Worm (Caenorhabditis elegans) whole organism, young adult: ENCODE results near the gene msp-57.
"Not testable (repeated sequence)": the region's sequence is repeated elsewhere in the genome, so short reads cannot be mapped to it uniquely, and the experiment has no call there.

Source experiments
- B0035.1 ChIP-seq: sonication (generic microtip); optimal IDR thresholded peaks from 2 replicates; lab custom pipeline; 2016; ENCODE audit warnings: missing genetic modification characterization, mild to moderate bottlenecking, missing compliant biosample characterization, missing genotype, missing genetic modification reagents
- F10E7.11 ChIP-seq: sonication (generic microtip); optimal IDR thresholded peaks from 2 replicates; lab custom pipeline; 2017; ENCODE audit warnings: mild to moderate bottlenecking, missing genetic modification characterization, moderate library complexity, missing compliant biosample characterization
- F37B4.10 ChIP-seq: fragments of 200-800 bp; sonication (Bioruptor generic); IDR thresholded peaks from 2 replicates; pipeline ENCODE4 v1.3.6; 2022; ENCODE audit warnings: missing genetic modification characterization, missing compliant biosample characterization
- Y67H2A.10 ChIP-seq: fragments of 200-800 bp; sonication (Bioruptor generic); conservative IDR thresholded peaks from 2 replicates; pipeline ENCODE4 v1.3.6; 2022; ENCODE audit warnings: missing genetic modification reagents, missing genetic modification characterization, missing compliant biosample characterization
- ZK185.1 ChIP-seq: sonication (generic microtip); optimal IDR thresholded peaks from 2 replicates; lab custom pipeline; 2016; ENCODE audit warnings: mild to moderate bottlenecking, missing genetic modification characterization, missing compliant biosample characterization; ENCODE audit not compliant: poor library complexity, severe bottlenecking
- ama-1 ChIP-seq, 3 experiments: fragments of 150-350 bp in 1 of 3; sonication (generic microtip) in 2 of 3; optimal IDR thresholded peaks; 2 replicates each; lab custom pipeline; 2014 to 2018; ENCODE audit warnings: missing biosample characterization in 2 of 3, missing genetic modification characterization in 2 of 3, missing genetic modification reagents in 2 of 3
- aptf-2 ChIP-seq: fragments of 200-800 bp; sonication (Bioruptor generic); conservative IDR thresholded peaks from 2 replicates; pipeline ENCODE4 v1.3.6; 2022; ENCODE audit warnings: missing genetic modification reagents, missing genetic modification characterization, missing compliant biosample characterization
- attf-6 ChIP-seq: fragments of 200-800 bp; sonication (Bioruptor generic); IDR thresholded peaks from 2 replicates; pipeline ENCODE4 v1.3.6; 2022; ENCODE audit warnings: missing genetic modification reagents, missing genetic modification characterization, missing compliant biosample characterization
- ceh-27 ChIP-seq: fragments of 200-800 bp; sonication (Bioruptor generic); optimal IDR thresholded peaks from 2 replicates; lab custom pipeline; 2018; ENCODE audit warnings: mild to moderate bottlenecking, missing genetic modification characterization, moderate library complexity, missing compliant biosample characterization
- ceh-58 ChIP-seq: fragments of 200-800 bp; sonication (Bioruptor generic); IDR thresholded peaks from 2 replicates; pipeline ENCODE4 v1.3.6; 2022; ENCODE audit warnings: missing genetic modification characterization, missing compliant biosample characterization
- ceh-91 ChIP-seq: fragments of 200-800 bp; sonication (Bioruptor generic); IDR thresholded peaks from 2 replicates; pipeline ENCODE4 v1.3.6; 2022; ENCODE audit warnings: missing genetic modification reagents, missing genetic modification characterization, missing compliant biosample characterization
- dpl-1 ChIP-seq: fragments of 150-350 bp; optimal IDR thresholded peaks from 2 replicates; lab custom pipeline; 2014; ENCODE audit warnings: missing biosample characterization, missing genetic modification reagents, missing genetic modification characterization
- egrh-3 ChIP-seq: fragments of 200-800 bp; sonication (Bioruptor generic); IDR thresholded peaks from 2 replicates; pipeline ENCODE4 v1.3.6; 2022; ENCODE audit warnings: missing genetic modification reagents, missing genetic modification characterization, missing compliant biosample characterization
- ekl-4 ChIP-seq: fragments of 200-800 bp; sonication (Bioruptor generic); IDR thresholded peaks from 2 replicates; pipeline ENCODE4 v1.3.6; 2022; ENCODE audit warnings: missing genetic modification reagents, missing genetic modification characterization, missing compliant biosample characterization
- lag-1 ChIP-seq: fragments of 200-800 bp; sonication (Bioruptor generic); IDR thresholded peaks from 2 replicates; pipeline ENCODE4 v1.3.6; 2022; ENCODE audit warnings: missing genetic modification reagents, missing genetic modification characterization, missing compliant biosample characterization
- lin-40 ChIP-seq: sonication (generic microtip); optimal IDR thresholded peaks from 2 replicates; lab custom pipeline; 2016; ENCODE audit warnings: missing genetic modification characterization, mild to moderate bottlenecking, missing compliant biosample characterization, missing genotype, missing genetic modification reagents
- lin-54 ChIP-seq: fragments of 200-800 bp; sonication (Bioruptor generic); optimal IDR thresholded peaks from 2 replicates; lab custom pipeline; 2018; ENCODE audit warnings: mild to moderate bottlenecking, missing genetic modification characterization, missing compliant biosample characterization
- lir-1 ChIP-seq: fragments of 200-800 bp; sonication (Bioruptor generic); conservative IDR thresholded peaks from 2 replicates; pipeline ENCODE4 v1.3.6; 2022; ENCODE audit warnings: missing genetic modification reagents, missing genetic modification characterization, missing compliant biosample characterization
- madf-10 ChIP-seq: sonication (generic microtip); optimal IDR thresholded peaks from 2 replicates; lab custom pipeline; 2016; ENCODE audit warnings: mild to moderate bottlenecking, missing genetic modification characterization, missing compliant biosample characterization
- madf-6 ChIP-seq: fragments of 200-800 bp; sonication (Bioruptor generic); IDR thresholded peaks from 2 replicates; pipeline ENCODE4 v1.3.6; 2022; ENCODE audit warnings: missing genetic modification reagents, missing genetic modification characterization, missing compliant biosample characterization
- madf-8 ChIP-seq: fragments of 200-800 bp; sonication (Bioruptor generic); conservative IDR thresholded peaks from 2 replicates; pipeline ENCODE4 v1.3.6; 2022; ENCODE audit warnings: missing genetic modification reagents, missing genetic modification characterization, missing compliant biosample characterization
- mel-28 ChIP-seq: sonication (generic microtip); optimal IDR thresholded peaks from 2 replicates; lab custom pipeline; 2016; ENCODE audit warnings: borderline replicate concordance, mild to moderate bottlenecking, missing genetic modification characterization, missing compliant biosample characterization
- nhr-27 ChIP-seq: fragments of 200-800 bp; sonication (Bioruptor generic); optimal IDR thresholded peaks from 2 replicates; lab custom pipeline; 2018; ENCODE audit warnings: mild to moderate bottlenecking, missing genetic modification characterization, moderate library complexity, missing compliant biosample characterization
- nhr-90 ChIP-seq: sonication (generic microtip); optimal IDR thresholded peaks from 2 replicates; lab custom pipeline; 2016; ENCODE audit warnings: missing genotype, mild to moderate bottlenecking, missing genetic modification characterization, missing compliant biosample characterization
- rcor-1 ChIP-seq: fragments of 200-800 bp; sonication (Bioruptor generic); IDR thresholded peaks from 2 replicates; pipeline ENCODE4 v1.3.6; 2022; ENCODE audit warnings: missing genetic modification reagents, missing genetic modification characterization, missing compliant biosample characterization
- snpc-1.1 ChIP-seq: sonication (generic microtip); optimal IDR thresholded peaks from 2 replicates; lab custom pipeline; 2017; ENCODE audit warnings: missing genetic modification characterization, mild to moderate bottlenecking, missing compliant biosample characterization, antibody characterized with exemption, moderate library complexity, missing genotype, missing genetic modification reagents; ENCODE audit not compliant: insufficient read depth
- snpc-1.3 ChIP-seq: sonication (generic microtip); optimal IDR thresholded peaks from 2 replicates; lab custom pipeline; 2017; ENCODE audit warnings: missing genetic modification characterization, mild to moderate bottlenecking, missing compliant biosample characterization, antibody characterized with exemption, moderate library complexity, missing genotype, missing genetic modification reagents; ENCODE audit not compliant: insufficient read depth
- tbp1 ChIP-seq: fragments of 200-800 bp; sonication (Bioruptor generic); optimal IDR thresholded peaks from 2 replicates; lab custom pipeline; 2018; ENCODE audit warnings: mild to moderate bottlenecking, missing genetic modification characterization, missing compliant biosample characterization
- tbx-9 ChIP-seq: sonication (generic microtip); optimal IDR thresholded peaks from 2 replicates; lab custom pipeline; 2016; ENCODE audit warnings: borderline replicate concordance, missing genetic modification characterization, inconsistent platforms, missing compliant biosample characterization
- zim-3 ChIP-seq: sonication (generic microtip); optimal IDR thresholded peaks from 2 replicates; lab custom pipeline; 2017; ENCODE audit warnings: mild to moderate bottlenecking, missing genetic modification characterization, moderate library complexity, missing compliant biosample characterization
- ztf-3 ChIP-seq: fragments of 200-800 bp; sonication (Bioruptor generic); optimal IDR thresholded peaks from 2 replicates; lab custom pipeline; 2018; ENCODE audit warnings: mild to moderate bottlenecking, missing genetic modification characterization, missing compliant biosample characterization

msp-57 gene

ce11 chrIV:5062278-5062677 is at the start of gene msp-57:
Gene msp-57, plus strand, starts transcription at chrIV:5062578.
- TF ChIP-seq B0035.1 (tag; lab: Kevin White, UChicago); ztf-3 (GFP tag; lab: Kevin White, UChicago); attf-6 (GFP tag; lab: Robert Waterston, UW): not testable (repeated sequence)
- TF ChIP-seq, all 124 proteins: peak for 0; not testable (repeated sequence) for 124

DNA sequence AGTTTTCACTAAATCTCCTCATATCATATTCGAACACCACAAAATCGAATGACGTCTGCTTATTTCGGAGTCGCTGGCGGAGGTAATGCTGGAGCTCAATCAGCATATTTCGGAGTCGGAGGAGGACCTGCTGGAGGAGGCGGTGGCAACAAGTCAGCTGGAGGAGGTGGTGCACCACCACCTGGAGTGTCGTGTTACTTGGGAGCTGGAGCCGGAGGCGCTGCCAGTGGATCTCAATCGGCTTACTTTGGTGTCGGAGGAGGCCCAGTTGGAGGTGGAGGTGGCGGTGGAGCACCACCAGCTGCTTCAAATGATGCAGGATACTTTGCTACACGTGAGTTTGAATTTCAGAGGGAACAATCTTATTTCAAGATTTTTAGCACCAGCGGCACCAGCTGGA is 45.9 kb upstream of the msp-57 start, which contains the start of gene ssq-4:
ssq-4 (plus strand) TSS at position 19 of the 400 bp plus-strand sequence.
- TF ChIP-seq egrh-3: peak; percentile 75

DNA sequence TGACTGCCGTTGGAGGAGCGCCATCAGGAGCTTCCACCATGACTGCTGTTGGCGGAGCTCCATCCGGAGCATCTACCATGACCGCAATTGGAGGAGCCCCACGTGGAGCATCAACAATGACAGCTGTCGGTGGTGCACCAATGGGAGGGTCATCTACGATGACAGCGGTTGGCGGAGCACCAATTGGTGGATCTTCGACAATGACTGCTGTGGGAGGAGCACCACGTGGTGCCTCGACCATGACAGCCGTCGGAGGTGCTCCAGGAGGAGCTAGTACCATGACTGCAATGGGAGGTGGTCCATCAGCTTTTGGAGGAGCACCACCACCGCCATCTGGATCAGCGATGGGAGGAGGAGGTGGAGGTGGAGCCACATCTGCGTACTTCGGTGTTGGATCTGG is 45.3 kb upstream of the msp-57 start, which contains the start of gene T28H11.7:
T28H11.7 (minus strand) TSS at position 101 of the 400 bp plus-strand sequence.
- TF ChIP-seq egrh-3: peak; percentile 49; the same call in 1 of the 2 replicates

DNA sequence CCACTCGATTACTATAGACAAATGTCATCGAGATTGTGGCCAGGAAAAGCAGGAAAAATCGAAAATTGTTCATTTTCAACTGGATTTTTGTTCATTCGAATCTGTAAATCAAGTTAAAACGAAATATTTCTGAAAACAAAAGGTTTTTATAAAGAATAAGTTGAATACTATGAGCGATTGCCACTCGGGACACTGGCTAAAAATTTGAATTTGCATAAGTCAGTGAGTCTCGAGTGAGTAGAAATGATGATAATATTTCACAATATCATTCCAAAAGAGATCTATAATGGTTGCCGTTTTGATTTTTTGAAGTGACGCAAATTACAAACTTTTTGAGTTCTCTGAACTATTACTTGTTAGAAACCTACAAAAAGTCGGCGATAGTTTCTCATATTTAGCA is 41.8 kb upstream of the msp-57 start, which contains the start of gene T28H11.8:
T28H11.8 (minus strand) TSS at position 101 of the 400 bp plus-strand sequence.
- no peak for TF ChIP-seq nhr-90 (tag; lab: Kevin White, UChicago)
- TF ChIP-seq ZK185.1 (tag; lab: Kevin White, UChicago): no peak

ce11 chrIV:5025646-5026045 is 36.7 kb upstream of the msp-57 start, which contains the start of gene C09B9.85:
Gene C09B9.85, minus strand, starts transcription at chrIV:5025746.
- TF ChIP-seq tbp1 (GFP tag; lab: Kevin White, UChicago): no peak
- TF ChIP-seq snpc-1.3 (tag; lab: Kevin White, UChicago): no peak
- no peak for TF ChIP-seq F37B4.10 (GFP tag; lab: Robert Waterston, UW)
- no peak for TF ChIP-seq madf-10 (tag; lab: Kevin White, UChicago)
- TF ChIP-seq mel-28 (tag; lab: Kevin White, UChicago): no peak
- no peak for TF ChIP-seq lag-1 (GFP tag; lab: Robert Waterston, UW)
- no peak for TF ChIP-seq ama-1 (optimal IDR thresholded peaks at IDR 0.05; lab: Kevin White, UChicago)
- no peak for TF ChIP-seq ama-1 (GFP tag; optimal IDR thresholded peaks at IDR 0.05; lab: Kevin White, UChicago)
- TF ChIP-seq lir-1 (GFP tag; lab: Robert Waterston, UW): no peak
- TF ChIP-seq tbx-9 (tag; lab: Kevin White, UChicago): no peak
- TF ChIP-seq madf-8 (GFP tag; lab: Robert Waterston, UW): no peak
- TF ChIP-seq F10E7.11 (tag; lab: Kevin White, UChicago): no peak

ce11 chrIV:5028978-5029377 is 33.4 kb upstream of the msp-57 start, which contains the start of the genes best-6 and C09B9.2:
Gene best-6, minus strand, starts transcription at chrIV:5029078.
Gene C09B9.2, plus strand, starts transcription at chrIV:5029291.
- no peak for TF ChIP-seq lin-54
- TF ChIP-seq aptf-2 (GFP tag; lab: Robert Waterston, UW): no peak
- TF ChIP-seq Y67H2A.10 (GFP tag; lab: Robert Waterston, UW): no peak
- no peak for TF ChIP-seq nhr-27
- TF ChIP-seq dpl-1 (GFP tag; lab: Kevin White, UChicago): no peak
- TF ChIP-seq ekl-4 (GFP tag; lab: Robert Waterston, UW): no peak
- TF ChIP-seq lin-40 (tag; lab: Kevin White, UChicago): no peak
- no peak for TF ChIP-seq zim-3 (tag; lab: Kevin White, UChicago)
- TF ChIP-seq snpc-1.1 (tag; lab: Kevin White, UChicago): no peak
- no peak for TF ChIP-seq madf-6 (GFP tag; lab: Robert Waterston, UW)
- no peak for TF ChIP-seq ceh-58 (GFP tag; lab: Robert Waterston, UW)
- no peak for TF ChIP-seq madf-10 (tag; lab: Kevin White, UChicago)
- TF ChIP-seq ceh-91 (GFP tag; lab: Robert Waterston, UW): no peak
- TF ChIP-seq ceh-27 (GFP tag; lab: Kevin White, UChicago): no peak
- TF ChIP-seq egrh-3: no peak
- no peak for TF ChIP-seq rcor-1 (GFP tag; lab: Robert Waterston, UW)
- TF ChIP-seq, all 124 proteins: peak for 0
